Fruit fly (Drosophila melanogaster): ENCODE results near the gene CG10597.
A peak's percentile ranks its signal among the peaks of the same experiment; 100 is the strongest.

Gene CG10597

dm6 chrX:17230944-17231343, at the start of gene CG10597:
CG10597 (minus strand) TSS chrX:17231044.
- TF ChIP-seq CG7045 (GFP tag; optimal IDR thresholded peaks at IDR 0.05), result no peak
- TF ChIP-seq CG14711 (tag; optimal IDR thresholded peaks at IDR 0.05), result no peak
- no peak for TF ChIP-seq tj (GFP tag; optimal IDR thresholded peaks at IDR 0.05)

dm6 chrX:17274798-17275197, 44.0 kb upstream of the CG10597 start:
- no peak for TF ChIP-seq ovo (GFP tag; optimal IDR thresholded peaks at IDR 0.05)
- TF ChIP-seq cic (GFP tag; optimal IDR thresholded peaks at IDR 0.05), result no peak
- TF ChIP-seq Hr96 (GFP tag; optimal IDR thresholded peaks at IDR 0.05), result no peak
- TF ChIP-seq tj (GFP tag; optimal IDR thresholded peaks at IDR 0.05), result no peak
- TF ChIP-seq cnc (optimal IDR thresholded peaks at IDR 0.05), result no peak
- no peak for TF ChIP-seq Clk (GFP tag; optimal IDR thresholded peaks at IDR 0.05)
- no peak for TF ChIP-seq CG7101 (tag; optimal IDR thresholded peaks at IDR 0.05)

- TF ChIP-seq Clk (GFP tag; optimal IDR thresholded peaks at IDR 0.05), result no peak
- TF ChIP-seq cic (GFP tag; optimal IDR thresholded peaks at IDR 0.05), result no peak
These were observed 34.7 kb upstream of the CG10597 start for dm6 chrX:17265402-17266028.

dm6 chrX:17262049-17262448, 31.2 kb upstream of the CG10597 start:
- no peak for TF ChIP-seq Hr96 (GFP tag; optimal IDR thresholded peaks at IDR 0.05)
- no peak for TF ChIP-seq CG1620 (GFP tag; optimal IDR thresholded peaks at IDR 0.05)
- no peak for TF ChIP-seq cic (GFP tag; optimal IDR thresholded peaks at IDR 0.05)
- no peak for TF ChIP-seq pad (GFP tag; optimal IDR thresholded peaks at IDR 0.05)
- TF ChIP-seq CG7101 (tag; optimal IDR thresholded peaks at IDR 0.05), result no peak
- no peak for TF ChIP-seq bab1 (GFP tag; optimal IDR thresholded peaks at IDR 0.05)
- TF ChIP-seq CG5204 (GFP tag; optimal IDR thresholded peaks at IDR 0.05), result no peak
- no peak for TF ChIP-seq cnc (optimal IDR thresholded peaks at IDR 0.05)
- no peak for TF ChIP-seq CG14711 (tag; optimal IDR thresholded peaks at IDR 0.05)
- TF ChIP-seq tj (GFP tag; optimal IDR thresholded peaks at IDR 0.05), result no peak

- TF ChIP-seq CG33017 (tag; optimal IDR thresholded peaks at IDR 0.05), result no peak
These were observed 24.8 kb upstream of the CG10597 start for dm6 chrX:17255677-17256076.

- TF ChIP-seq cnc (optimal IDR thresholded peaks at IDR 0.05) (no peak), CG5204 (GFP tag; optimal IDR thresholded peaks at IDR 0.05) (no peak), CG12768 (GFP tag; optimal IDR thresholded peaks at IDR 0.05) (no peak), Hr96 (GFP tag; optimal IDR thresholded peaks at IDR 0.05) (no peak), CG7101 (tag; optimal IDR thresholded peaks at IDR 0.05) (no peak), cic (GFP tag; optimal IDR thresholded peaks at IDR 0.05) (no peak), ovo (GFP tag; optimal IDR thresholded peaks at IDR 0.05) (no peak), CG1620 (GFP tag; optimal IDR thresholded peaks at IDR 0.05) (no peak), Mnt (GFP tag; optimal IDR thresholded peaks at IDR 0.05) (no peak), toe (GFP tag; optimal IDR thresholded peaks at IDR 0.05) (no peak), Clk (GFP tag; optimal IDR thresholded peaks at IDR 0.05) (no peak), CG33017 (tag; optimal IDR thresholded peaks at IDR 0.05) (no peak), kay (GFP tag; ENCODE audit: borderline replicate concordance) (no peak), Crg-1 (GFP tag; optimal IDR thresholded peaks at IDR 0.05) (no peak), pad (GFP tag; optimal IDR thresholded peaks at IDR 0.05) (no peak), CG14711 (tag; optimal IDR thresholded peaks at IDR 0.05) (no peak), bab1 (GFP tag; optimal IDR thresholded peaks at IDR 0.05) (no peak), CG7045 (GFP tag; optimal IDR thresholded peaks at IDR 0.05) (no peak)
These were observed 23.2 kb upstream of the CG10597 start for dm6 chrX:17254094-17254493.

dm6 chrX:17249326-17249725, 18.5 kb upstream of the CG10597 start, which contains the start of gene CG8675:
CG8675 (minus strand) TSS chrX:17249502.
- no peak for TF ChIP-seq bab1 (GFP tag; optimal IDR thresholded peaks at IDR 0.05)
- peak; percentile 41 for TF ChIP-seq Mnt (GFP tag; optimal IDR thresholded peaks at IDR 0.05)

- TF ChIP-seq tj (GFP tag; optimal IDR thresholded peaks at IDR 0.05) (no peak), CG33017 (tag; optimal IDR thresholded peaks at IDR 0.05) (no peak), CG14711 (tag; optimal IDR thresholded peaks at IDR 0.05) (no peak), Mnt (GFP tag; optimal IDR thresholded peaks at IDR 0.05) (no peak)
These were observed 16.1 kb upstream of the CG10597 start, which contains the start of gene CG42854 for dm6 chrX:17246916-17247315. CG42854 (minus strand) TSS chrX:17247016.

dm6 chrX:17244854-17245253, 14.0 kb upstream of the CG10597 start, which contains the start of gene CG8915:
CG8915 (minus strand) TSS chrX:17245001.
- TF ChIP-seq toe (GFP tag; optimal IDR thresholded peaks at IDR 0.05) (no peak), cnc (optimal IDR thresholded peaks at IDR 0.05) (no peak), CG12768 (GFP tag; optimal IDR thresholded peaks at IDR 0.05) (no peak), cic (GFP tag; optimal IDR thresholded peaks at IDR 0.05) (no peak), bab1 (GFP tag; optimal IDR thresholded peaks at IDR 0.05) (peak; percentile 42), tj (GFP tag; optimal IDR thresholded peaks at IDR 0.05) (no peak), Crg-1 (GFP tag; optimal IDR thresholded peaks at IDR 0.05) (no peak), CG5204 (GFP tag; optimal IDR thresholded peaks at IDR 0.05) (peak; percentile 2), Clk (GFP tag; optimal IDR thresholded peaks at IDR 0.05) (no peak)

Data from whole organism, adult.